Fruit fly (Drosophila melanogaster) whole organism, prepupa: ENCODE measurements around the gene CG14441.

ENCODE experiments used
- CG3032 ChIP-seq: fragments of 200-800 bp; optimal IDR thresholded peaks from 2 replicates; lab custom pipeline; 2019; ENCODE audit warnings: missing biosample characterization, mild to moderate bottlenecking, missing genetic modification characterization, moderate library complexity
- CG4318 ChIP-seq: fragments of 200-800 bp; sonication (Bioruptor generic); optimal IDR thresholded peaks from 3 replicates; lab custom pipeline; 2017; ENCODE audit warnings: missing biosample characterization, mild to moderate bottlenecking, missing genetic modification characterization
- Ets21C ChIP-seq: fragments of 200-800 bp; sonication (Bioruptor generic); optimal IDR thresholded peaks from 3 replicates; lab custom pipeline; 2016; ENCODE audit warnings: missing biosample characterization, missing genetic modification characterization

- no peak for TF ChIP-seq CG3032 (tag; lab: Kevin White, UChicago)
- TF ChIP-seq CG4318 (GFP tag; lab: Kevin White, UChicago) = no peak
- no peak for TF ChIP-seq Ets21C
These were observed 25.7 kb downstream of the CG14441 start for dm6 chrX:6724904-6725505.
